Fruit fly (Drosophila melanogaster) whole organism, embryonic: Measurements from ENCODE around the gene CG32301.
A peak's percentile ranks its signal among the peaks of the same experiment; 100 is the strongest.

ENCODE experiments used
- Aef1 ChIP-seq: fragments of 200-800 bp; sonication (Bioruptor generic); IDR thresholded peaks from 3 replicates; pipeline ENCODE4 v1.3.6; 2022; ENCODE audit warnings: missing biosample characterization, missing genetic modification characterization
- C15 ChIP-seq: fragments of 200-800 bp; sonication (Bioruptor generic); IDR thresholded peaks from 3 replicates; pipeline ENCODE4 v1.3.6; 2022; ENCODE audit warnings: missing biosample characterization, missing genetic modification characterization
- CG10462 ChIP-seq: fragments of 200-800 bp; sonication (Bioruptor generic); optimal IDR thresholded peaks from 2 replicates; lab custom pipeline; 2016; ENCODE audit warnings: missing biosample characterization, missing genetic modification characterization
- CG11560 ChIP-seq: fragments of 200-800 bp; sonication (Bioruptor generic); IDR thresholded peaks from 3 replicates; pipeline ENCODE4 v1.3.6; 2022; ENCODE audit warnings: missing biosample characterization, missing genetic modification characterization
- CG11696 ChIP-seq: fragments of 200-800 bp; sonication (Bioruptor generic); IDR thresholded peaks from 2 replicates; pipeline ENCODE4 v1.3.6; 2022; ENCODE audit warnings: missing biosample characterization, missing genetic modification characterization
- CG12236 ChIP-seq: fragments of 200-800 bp; sonication (Bioruptor generic); optimal IDR thresholded peaks from 2 replicates; lab custom pipeline; 2016; ENCODE audit warnings: missing biosample characterization, missing genetic modification characterization
- CG12769 ChIP-seq: fragments of 200-800 bp; sonication (Bioruptor generic); optimal IDR thresholded peaks from 2 replicates; lab custom pipeline; 2019; ENCODE audit warnings: missing biosample characterization, mild to moderate bottlenecking, missing genetic modification characterization, moderate library complexity
- CG13775 ChIP-seq: fragments of 200-800 bp; sonication (Bioruptor generic); optimal IDR thresholded peaks from 3 replicates; lab custom pipeline; 2017; ENCODE audit warnings: missing biosample characterization, mild to moderate bottlenecking, missing genetic modification characterization
- CG15073 ChIP-seq: fragments of 200-800 bp; sonication (Bioruptor generic); optimal IDR thresholded peaks from 2 replicates; lab custom pipeline; 2016; ENCODE audit warnings: missing biosample characterization, missing genetic modification characterization
- CG17359 ChIP-seq: fragments of 200-800 bp; sonication (Bioruptor generic); optimal IDR thresholded peaks from 3 replicates; lab custom pipeline; 2018; ENCODE audit warnings: missing biosample characterization, mild to moderate bottlenecking, missing genetic modification characterization, moderate library complexity
- CG17568 ChIP-seq: fragments of 200-800 bp; sonication (Bioruptor generic); optimal IDR thresholded peaks from 2 replicates; lab custom pipeline; 2018; ENCODE audit warnings: missing biosample characterization, mild to moderate bottlenecking, missing genetic modification characterization, moderate library complexity
- CG32532 ChIP-seq: fragments of 200-800 bp; sonication (Bioruptor generic); IDR thresholded peaks from 2 replicates; pipeline ENCODE4 v1.3.6; 2022; ENCODE audit warnings: missing biosample characterization, missing genetic modification characterization
- CG3726 ChIP-seq: fragments of 200-800 bp; sonication (Bioruptor generic); IDR thresholded peaks from 3 replicates; pipeline ENCODE4, ENCODE4 v1.3.6; 2022; ENCODE audit warnings: missing biosample characterization, missing genetic modification characterization
- CG4617 ChIP-seq: fragments of 200-800 bp; sonication (Bioruptor generic); optimal IDR thresholded peaks from 3 replicates; lab custom pipeline; 2016; ENCODE audit warnings: missing biosample characterization, missing genetic modification characterization, borderline replicate concordance
- CG5245 ChIP-seq: fragments of 200-800 bp; sonication (Bioruptor generic); optimal IDR thresholded peaks from 3 replicates; lab custom pipeline; 2016; ENCODE audit warnings: missing biosample characterization, missing genetic modification characterization
- CG6854 ChIP-seq: fragments of 200-800 bp; sonication (Bioruptor generic); optimal IDR thresholded peaks from 3 replicates; lab custom pipeline; 2017; ENCODE audit warnings: missing biosample characterization, mild to moderate bottlenecking, missing genetic modification characterization
- Dbx ChIP-seq: fragments of 200-800 bp; sonication (Bioruptor generic); IDR thresholded peaks from 3 replicates; pipeline ENCODE4 v1.3.6; 2022; ENCODE audit warnings: missing biosample characterization, missing genetic modification characterization
- Dfd ChIP-seq, 2 experiments: fragments of >200 bp; optimal IDR thresholded peaks; 2 replicates each; lab custom pipeline; 2017; ENCODE audit warnings: missing biosample characterization in 2 of 2, missing genetic modification characterization in 2 of 2
- Gsc ChIP-seq: fragments of 200-800 bp; sonication (Bioruptor generic); IDR thresholded peaks from 2 replicates; pipeline ENCODE4 v1.3.6; 2022; ENCODE audit warnings: missing biosample characterization, missing genetic modification characterization
- H15 ChIP-seq: fragments of 200-800 bp; sonication (Bioruptor generic); IDR thresholded peaks from 3 replicates; pipeline ENCODE4 v1.3.6; 2022; ENCODE audit warnings: missing biosample characterization, missing genetic modification characterization
- HLH4C ChIP-seq: fragments of 200-800 bp; sonication (Bioruptor generic); IDR thresholded peaks from 3 replicates; pipeline ENCODE4 v1.3.6; 2022; ENCODE audit warnings: missing biosample characterization, missing genetic modification characterization; ENCODE audit not compliant: partially characterized antibody
- Hmr ChIP-seq: fragments of 200-800 bp; sonication (Bioruptor generic); optimal IDR thresholded peaks from 3 replicates; lab custom pipeline; 2017; ENCODE audit warnings: mild to moderate bottlenecking, missing biosample characterization, missing genetic modification reagents, missing genetic modification characterization
- Hr3 ChIP-seq: fragments of 200-800 bp; sonication (Bioruptor generic); optimal IDR thresholded peaks from 3 replicates; lab custom pipeline; 2016; ENCODE audit warnings: missing biosample characterization, missing genetic modification characterization
- Hr39 ChIP-seq: fragments of >200 bp; optimal IDR thresholded peaks from 2 replicates; lab custom pipeline; 2017
- Hsf ChIP-seq: fragments of 200-800 bp; sonication (Bioruptor generic); optimal IDR thresholded peaks from 3 replicates; lab custom pipeline; 2016; ENCODE audit warnings: missing biosample characterization, missing genetic modification characterization
- Jarid2 ChIP-seq: fragments of 200-800 bp; sonication (Bioruptor generic); optimal IDR thresholded peaks from 3 replicates; lab custom pipeline; 2017; ENCODE audit warnings: mild to moderate bottlenecking, missing biosample characterization, missing genetic modification reagents, missing genetic modification characterization
- Opbp ChIP-seq: fragments of 200-800 bp; sonication (Bioruptor generic); IDR thresholded peaks from 3 replicates; pipeline ENCODE4 v1.3.6; 2022; ENCODE audit warnings: missing biosample characterization, missing genetic modification characterization; ENCODE audit not compliant: partially characterized antibody
- Rx ChIP-seq: fragments of 200-800 bp; sonication (Bioruptor generic); IDR thresholded peaks from 2 replicates; pipeline ENCODE4 v1.3.6; 2022; ENCODE audit warnings: missing biosample characterization, missing genetic modification characterization
- Sox100B ChIP-seq: fragments of 200-800 bp; sonication (Bioruptor generic); optimal IDR thresholded peaks from 3 replicates; lab custom pipeline; 2018; ENCODE audit warnings: missing biosample characterization, mild to moderate bottlenecking, missing genetic modification characterization
- Sry-β ChIP-seq: fragments of 200-800 bp; sonication (Bioruptor generic); optimal IDR thresholded peaks from 2 replicates; lab custom pipeline; 2018; ENCODE audit warnings: missing biosample characterization, mild to moderate bottlenecking, missing genetic modification characterization, moderate library complexity
- Sry-δ ChIP-seq: fragments of 200-800 bp; sonication (Bioruptor generic); optimal IDR thresholded peaks from 2 replicates; lab custom pipeline; 2016; ENCODE audit warnings: missing biosample characterization, missing genetic modification characterization
- Usf ChIP-seq: fragments of 200-800 bp; sonication (Bioruptor generic); optimal IDR thresholded peaks from 2 replicates; lab custom pipeline; 2017; ENCODE audit warnings: missing genotype, missing biosample characterization, missing genetic modification characterization
- ab ChIP-seq: fragments of 200-800 bp; sonication (Bioruptor generic); optimal IDR thresholded peaks from 2 replicates; lab custom pipeline; 2016; ENCODE audit warnings: missing biosample characterization, missing genetic modification characterization
- bab2 ChIP-seq: fragments of 200-800 bp; sonication (Bioruptor generic); optimal IDR thresholded peaks from 2 replicates; lab custom pipeline; 2016; ENCODE audit warnings: missing biosample characterization, missing genetic modification characterization
- cg ChIP-seq: fragments of 200-800 bp; sonication (Bioruptor generic); optimal IDR thresholded peaks from 3 replicates; lab custom pipeline; 2019; ENCODE audit warnings: missing biosample characterization, mild to moderate bottlenecking, missing genetic modification characterization, moderate library complexity
- ci ChIP-seq: fragments of 200-800 bp; sonication (Bioruptor generic); IDR thresholded peaks from 3 replicates; pipeline ENCODE4 v1.3.6; 2022; ENCODE audit warnings: missing biosample characterization, missing genetic modification characterization
- crol ChIP-seq: fragments of 200-800 bp; sonication (Bioruptor generic); IDR thresholded peaks from 2 replicates; pipeline ENCODE4 v1.3.6; 2022; ENCODE audit warnings: missing biosample characterization, missing genetic modification characterization
- fd102C ChIP-seq: fragments of 200-800 bp; sonication (Bioruptor generic); optimal IDR thresholded peaks from 2 replicates; lab custom pipeline; 2018; ENCODE audit warnings: missing biosample characterization, mild to moderate bottlenecking, missing genetic modification characterization, moderate library complexity
- her ChIP-seq: fragments of 200-800 bp; sonication (Bioruptor generic); optimal IDR thresholded peaks from 2 replicates; lab custom pipeline; 2016; ENCODE audit warnings: missing biosample characterization, missing genetic modification characterization
- hkb ChIP-seq, 2 experiments: fragments of 200-800 bp in 1 of 2; fragments of >200 bp in 1 of 2; sonication (Bioruptor generic) in 1 of 2; IDR thresholded peaks in 1 of 2; optimal IDR thresholded peaks in 1 of 2; 2 replicates each; pipeline versions ENCODE4 v1.3.6 to Lab custom; 2017 to 2022; ENCODE audit warnings: missing biosample characterization in 1 of 2, missing genetic modification characterization in 1 of 2
- knrl ChIP-seq: fragments of 200-800 bp; sonication (Bioruptor generic); IDR thresholded peaks from 3 replicates; pipeline ENCODE4 v1.3.6; 2022; ENCODE audit warnings: missing biosample characterization, missing genetic modification characterization; ENCODE audit not compliant: partially characterized antibody
- nau ChIP-seq: fragments of 200-800 bp; sonication (Bioruptor generic); optimal IDR thresholded peaks from 3 replicates; lab custom pipeline; 2017; ENCODE audit warnings: missing biosample characterization, mild to moderate bottlenecking, missing genetic modification characterization, missing genetic modification reagents
- odd ChIP-seq: fragments of 200-800 bp; sonication (Bioruptor generic); optimal IDR thresholded peaks from 2 replicates; lab custom pipeline; 2017; ENCODE audit warnings: missing biosample characterization, mild to moderate bottlenecking, missing genetic modification characterization
- otp ChIP-seq: fragments of 200-800 bp; sonication (Bioruptor generic); IDR thresholded peaks from 3 replicates; pipeline ENCODE4, ENCODE4 v1.3.6; 2022; ENCODE audit warnings: missing biosample characterization, missing genetic modification characterization
- pho ChIP-seq: fragments of 200-800 bp; sonication (Bioruptor generic); optimal IDR thresholded peaks from 2 replicates; lab custom pipeline; 2016; ENCODE audit warnings: missing biosample characterization, missing genetic modification characterization
- pita ChIP-seq: fragments of 200-800 bp; sonication (Bioruptor generic); optimal IDR thresholded peaks from 2 replicates; lab custom pipeline; 2017; ENCODE audit warnings: missing biosample characterization, mild to moderate bottlenecking, missing genetic modification characterization
- sens-2 ChIP-seq: fragments of 200-800 bp; sonication (Bioruptor generic); IDR thresholded peaks from 2 replicates; pipeline ENCODE4 v1.3.6; 2022; ENCODE audit warnings: missing biosample characterization, missing genetic modification characterization
- tap ChIP-seq: fragments of 200-800 bp; optimal IDR thresholded peaks from 3 replicates; lab custom pipeline; 2019; ENCODE audit warnings: missing biosample characterization, mild to moderate bottlenecking, missing genetic modification characterization, moderate library complexity
- tio ChIP-seq: fragments of 200-800 bp; sonication (Bioruptor generic); optimal IDR thresholded peaks from 2 replicates; lab custom pipeline; 2017; ENCODE audit warnings: missing biosample characterization, missing genetic modification characterization, inconsistent platforms
- vvl ChIP-seq: fragments of 200-800 bp; sonication (Bioruptor generic); IDR thresholded peaks from 2 replicates; pipeline ENCODE4 v1.3.6; 2022; ENCODE audit warnings: missing biosample characterization, missing genetic modification characterization
- wek ChIP-seq: fragments of 200-800 bp; sonication (Bioruptor generic); optimal IDR thresholded peaks from 3 replicates; lab custom pipeline; 2018; ENCODE audit warnings: missing biosample characterization, mild to moderate bottlenecking, missing genetic modification characterization, moderate library complexity

The CG32301 gene

DNA sequence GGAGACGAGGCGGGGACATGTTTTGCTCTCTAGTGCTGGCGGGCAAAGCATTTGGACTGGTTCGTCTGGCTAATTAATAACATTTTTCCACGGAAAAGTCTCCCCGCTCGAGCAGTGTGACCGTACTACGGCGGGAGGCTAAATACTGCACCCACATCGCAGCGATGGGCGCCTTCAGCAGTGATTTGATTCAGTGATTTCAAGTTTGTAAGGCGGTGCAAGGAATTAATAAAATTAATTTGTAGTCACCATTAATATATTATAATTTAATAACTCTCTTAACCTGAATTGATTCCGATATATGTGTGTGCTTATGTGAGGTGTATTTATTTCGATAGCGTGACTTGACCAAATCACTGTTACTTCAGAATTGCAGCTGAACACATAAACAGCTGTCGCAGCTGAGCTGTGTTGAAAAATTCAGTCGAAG, 18.3 kb downstream of the CG32301 start, which contains the start of the genes oxt and CG13807 (continued):
- TF ChIP-seq sens-2 (GFP tag; lab: Robert Waterston, UW), result peak; percentile 84
- TF ChIP-seq Hr3 (GFP tag; lab: Kevin White, UChicago), result peak; percentile 86
- TF ChIP-seq CG17568 (GFP tag; lab: Kevin White, UChicago), result no peak
- no peak for TF ChIP-seq pita (GFP tag; lab: Kevin White, UChicago)
- TF ChIP-seq CG4617 (GFP tag; lab: Kevin White, UChicago), result peak; percentile 95
- no peak for TF ChIP-seq hkb (optimal IDR thresholded peaks at IDR 0.05; lab: Kevin White, UChicago)
- TF ChIP-seq hkb (GFP tag; IDR thresholded peaks at IDR 0.05; lab: Robert Waterston, UW), result peak; percentile 92
- peak; percentile 70 for TF ChIP-seq otp (GFP tag; lab: Robert Waterston, UW)
- peak; percentile 80 for TF ChIP-seq Usf (GFP tag; lab: Kevin White, UChicago)
- peak; percentile 74; the same call in 2 of the 3 replicates for TF ChIP-seq C15
- TF ChIP-seq CG3726 (GFP tag; lab: Robert Waterston, UW), result peak; percentile 85; the same call in 2 of the 3 replicates
- TF ChIP-seq Opbp, result no peak
- TF ChIP-seq Sox100B (GFP tag; lab: Kevin White, UChicago), result no peak
- TF ChIP-seq CG6854 (GFP tag; lab: Kevin White, UChicago), result peak; percentile 39
- TF ChIP-seq CG32532 (GFP tag; lab: Robert Waterston, UW), result peak; percentile 94
- TF ChIP-seq Hr39 (lab: Kevin White, UChicago), result no peak
- no peak for TF ChIP-seq cg (GFP tag; lab: Kevin White, UChicago)
- peak; percentile 89 for TF ChIP-seq Hmr (GFP tag; lab: Kevin White, UChicago)
- peak; percentile 91 for TF ChIP-seq CG13775 (GFP tag; lab: Kevin White, UChicago)
- TF ChIP-seq Gsc, result peak; percentile 45
- no peak for TF ChIP-seq her
- peak; percentile 46 for TF ChIP-seq Sry-δ
- TF ChIP-seq H15 (GFP tag; lab: Robert Waterston, UW), result peak; percentile 87
- TF ChIP-seq tap (tag; lab: Kevin White, UChicago), result peak; percentile 83
- TF ChIP-seq Rx (GFP tag; lab: Robert Waterston, UW), result peak; percentile 80
- TF ChIP-seq CG10462 (GFP tag; lab: Kevin White, UChicago), result peak; percentile 72
- peak; percentile 44; the same call in 1 of the 2 replicates for TF ChIP-seq crol
- peak; percentile 41 for TF ChIP-seq ab (GFP tag; lab: Kevin White, UChicago)
- TF ChIP-seq wek (GFP tag; lab: Kevin White, UChicago), result peak; percentile 61
- TF ChIP-seq Jarid2, result peak; percentile 55
- TF ChIP-seq CG11696, result peak; percentile 59
- TF ChIP-seq CG17359, result peak; percentile 86
- TF ChIP-seq Dfd (GFP tag; optimal IDR thresholded peaks at IDR 0.05; lab: Kevin White, UChicago), result no peak
- TF ChIP-seq odd (GFP tag; lab: Kevin White, UChicago), result no peak
- peak; percentile 80 for TF ChIP-seq CG5245
- peak; percentile 94 for TF ChIP-seq vvl (GFP tag; lab: Robert Waterston, UW)
- peak; percentile 87 for TF ChIP-seq Aef1
- TF ChIP-seq Hsf (GFP tag; lab: Kevin White, UChicago), result peak; percentile 79
- peak; percentile 68 for TF ChIP-seq bab2
- TF ChIP-seq Dbx (GFP tag; lab: Robert Waterston, UW), result peak; percentile 82
- peak; percentile 94 for TF ChIP-seq ci (GFP tag; lab: Robert Waterston, UW)
- peak; percentile 42 for TF ChIP-seq fd102C (GFP tag; lab: Kevin White, UChicago)
- TF ChIP-seq CG12236 (GFP tag; lab: Kevin White, UChicago), result no peak
- TF ChIP-seq CG11560 (tag; lab: Robert Waterston, UW), result peak; percentile 62; the same call in 2 of the 3 replicates
- no peak for TF ChIP-seq nau (GFP tag; lab: Kevin White, UChicago)
- TF ChIP-seq CG12769, result peak; percentile 89
- peak; percentile 31 for TF ChIP-seq CG15073 (GFP tag; lab: Kevin White, UChicago)
- TF ChIP-seq pho (GFP tag; lab: Kevin White, UChicago), result peak; percentile 53
- no peak for TF ChIP-seq tio (GFP tag; lab: Kevin White, UChicago)
- no peak for TF ChIP-seq HLH4C (GFP tag; lab: Robert Waterston, UW)
- peak; percentile 63 for TF ChIP-seq Sry-β (GFP tag; lab: Kevin White, UChicago)
- TF ChIP-seq knrl (GFP tag; lab: Robert Waterston, UW), result peak; percentile 18; the same call in 1 of the 3 replicates
